Fruit fly (Drosophila melanogaster): Measurements from ENCODE around the gene ssp2.
A peak's percentile ranks its signal among the peaks of the same experiment; 100 is the strongest.

The ssp2 gene

dm6 chr3L:13964635-13965501 lies at the start of gene ssp2, which contains the start of the genes Meics and Nxf3:
Gene ssp2, plus strand, starts transcription at chr3L:13965203.
Gene Meics, minus strand, starts transcription at chr3L:13964702.
Gene Nxf3, plus strand, starts transcription at chr3L:13965203.
- TF ChIP-seq pan (optimal IDR thresholded peaks at IDR 0.05) (no peak), psq (optimal IDR thresholded peaks at IDR 0.05) (no peak), usp (GFP tag; optimal IDR thresholded peaks at IDR 0.05) (no peak), EcR (GFP tag; optimal IDR thresholded peaks at IDR 0.05) (no peak), Dll (optimal IDR thresholded peaks at IDR 0.05) (no peak), CG8478 (optimal IDR thresholded peaks at IDR 0.05) (no peak)

dm6 chr3L:13917589-13918198 lies 47.3 kb upstream of the ssp2 start:
- TF ChIP-seq pan (optimal IDR thresholded peaks at IDR 0.05) (no peak), Dll (optimal IDR thresholded peaks at IDR 0.05) (no peak), CG8478 (optimal IDR thresholded peaks at IDR 0.05) (no peak), EcR (GFP tag; optimal IDR thresholded peaks at IDR 0.05) (no peak), usp (GFP tag; optimal IDR thresholded peaks at IDR 0.05) (no peak), psq (optimal IDR thresholded peaks at IDR 0.05) (no peak)

dm6 chr3L:13918774-13919173 lies 46.2 kb upstream of the ssp2 start:
- TF ChIP-seq Dll (optimal IDR thresholded peaks at IDR 0.05) (no peak), EcR (GFP tag; optimal IDR thresholded peaks at IDR 0.05) (no peak), usp (GFP tag; optimal IDR thresholded peaks at IDR 0.05) (no peak), psq (optimal IDR thresholded peaks at IDR 0.05) (no peak), pan (optimal IDR thresholded peaks at IDR 0.05) (no peak), CG8478 (optimal IDR thresholded peaks at IDR 0.05) (no peak)

- TF ChIP-seq psq (optimal IDR thresholded peaks at IDR 0.05) (no peak), usp (GFP tag; optimal IDR thresholded peaks at IDR 0.05) (no peak), Dll (optimal IDR thresholded peaks at IDR 0.05) (no peak), pan (optimal IDR thresholded peaks at IDR 0.05) (peak; percentile 85)
Observed at dm6 chr3L:13919794-13920631, 45.0 kb upstream of the ssp2 start.

dm6 chr3L:13920632-13920981 lies 44.4 kb upstream of the ssp2 start:
- TF ChIP-seq psq (optimal IDR thresholded peaks at IDR 0.05) (no peak), pan (optimal IDR thresholded peaks at IDR 0.05) (no peak), EcR (GFP tag; optimal IDR thresholded peaks at IDR 0.05) (no peak), Dll (optimal IDR thresholded peaks at IDR 0.05) (no peak), usp (GFP tag; optimal IDR thresholded peaks at IDR 0.05) (no peak), CG8478 (optimal IDR thresholded peaks at IDR 0.05) (no peak)

dm6 chr3L:13922023-13922652 lies 42.9 kb upstream of the ssp2 start:
- TF ChIP-seq psq (optimal IDR thresholded peaks at IDR 0.05) (no peak), EcR (GFP tag; optimal IDR thresholded peaks at IDR 0.05) (no peak), usp (GFP tag; optimal IDR thresholded peaks at IDR 0.05) (no peak), pan (optimal IDR thresholded peaks at IDR 0.05) (no peak), Dll (optimal IDR thresholded peaks at IDR 0.05) (no peak), CG8478 (optimal IDR thresholded peaks at IDR 0.05) (no peak)

- no peak for TF ChIP-seq CG8478 (optimal IDR thresholded peaks at IDR 0.05)
- no peak for TF ChIP-seq Dll (optimal IDR thresholded peaks at IDR 0.05)
- no peak for TF ChIP-seq pan (optimal IDR thresholded peaks at IDR 0.05)
- no peak for TF ChIP-seq psq (optimal IDR thresholded peaks at IDR 0.05)
- no peak for TF ChIP-seq EcR (GFP tag; optimal IDR thresholded peaks at IDR 0.05)
- no peak for TF ChIP-seq usp (GFP tag; optimal IDR thresholded peaks at IDR 0.05)
Observed at dm6 chr3L:13923332-13924272, 41.4 kb upstream of the ssp2 start.

- TF ChIP-seq Dll (optimal IDR thresholded peaks at IDR 0.05) = no peak
- no peak for TF ChIP-seq pan (optimal IDR thresholded peaks at IDR 0.05)
- no peak for TF ChIP-seq psq (optimal IDR thresholded peaks at IDR 0.05)
- no peak for TF ChIP-seq EcR (GFP tag; optimal IDR thresholded peaks at IDR 0.05)
- TF ChIP-seq usp (GFP tag; optimal IDR thresholded peaks at IDR 0.05) = no peak
- TF ChIP-seq CG8478 (optimal IDR thresholded peaks at IDR 0.05) = no peak
Observed at dm6 chr3L:13924646-13925045, 40.4 kb upstream of the ssp2 start.

dm6 chr3L:13925117-13925726 lies 39.8 kb upstream of the ssp2 start, which contains the start of gene Rgl:
Gene Rgl, minus strand, starts transcription at chr3L:13925335.
- TF ChIP-seq EcR (GFP tag; optimal IDR thresholded peaks at IDR 0.05) (no peak), psq (optimal IDR thresholded peaks at IDR 0.05) (no peak), Dll (optimal IDR thresholded peaks at IDR 0.05) (peak; percentile 92)

Measured in whole organism.